Worm (Caenorhabditis elegans) whole organism, L4 larva: ENCODE results near the gene cubn-1.

Experiments
- Y5F2A.4 ChIP-seq: fragments of 200-800 bp; sonication (Bioruptor generic); optimal IDR thresholded peaks from 2 replicates; lab custom pipeline; 2018; ENCODE audit warnings: mild to moderate bottlenecking, missing genetic modification characterization, missing compliant biosample characterization
- ctbp-1 ChIP-seq: fragments of 200-800 bp; sonication (Bioruptor generic); IDR thresholded peaks from 2 replicates; pipeline ENCODE4 v1.3.6; 2022; ENCODE audit warnings: missing genetic modification reagents, missing genetic modification characterization, missing compliant biosample characterization
- fkh-10 ChIP-seq: fragments of 150-350 bp; optimal IDR thresholded peaks from 2 replicates; lab custom pipeline; 2014; ENCODE audit warnings: missing biosample characterization, missing genetic modification reagents, missing genetic modification characterization
- madf-9 ChIP-seq: fragments of 200-800 bp; sonication (Bioruptor generic); conservative IDR thresholded peaks from 2 replicates; pipeline ENCODE4 v1.3.6; 2022; ENCODE audit warnings: missing genetic modification reagents, missing genetic modification characterization, missing compliant biosample characterization
- nhr-25 ChIP-seq: sonication (generic microtip); optimal IDR thresholded peaks from 2 replicates; lab custom pipeline; 2017; ENCODE audit warnings: missing genetic modification characterization, mild to moderate bottlenecking, missing compliant biosample characterization, antibody characterized with exemption, moderate library complexity, borderline replicate concordance; ENCODE audit not compliant: insufficient read depth
- nhr-77 ChIP-seq: fragments of 150-350 bp; optimal IDR thresholded peaks from 2 replicates; lab custom pipeline; 2014; ENCODE audit warnings: missing biosample characterization, missing genetic modification characterization
- pha-4 ChIP-seq, 2 experiments: fragments of 150-350 bp in 1 of 2; fragments of 200-800 bp in 1 of 2; sonication (Bioruptor generic) in 1 of 2; IDR thresholded peaks in 1 of 2; optimal IDR thresholded peaks in 1 of 2; 2 replicates each; pipeline versions ENCODE4 v1.3.6 to Lab custom; 2014 to 2022; ENCODE audit warnings: missing genetic modification characterization in 2 of 2, missing genetic modification reagents in 2 of 2, missing biosample characterization in 1 of 2, missing compliant biosample characterization in 1 of 2
- php-3 ChIP-seq: fragments of 200-800 bp; sonication (Bioruptor generic); IDR thresholded peaks from 2 replicates; pipeline ENCODE4 v1.3.6; 2022; ENCODE audit warnings: missing genetic modification reagents, missing genetic modification characterization, missing compliant biosample characterization
- snpc-4 ChIP-seq: fragments of 150-350 bp; optimal IDR thresholded peaks from 2 replicates; lab custom pipeline; 2014; ENCODE audit warnings: missing biosample characterization, missing genetic modification characterization

DNA sequence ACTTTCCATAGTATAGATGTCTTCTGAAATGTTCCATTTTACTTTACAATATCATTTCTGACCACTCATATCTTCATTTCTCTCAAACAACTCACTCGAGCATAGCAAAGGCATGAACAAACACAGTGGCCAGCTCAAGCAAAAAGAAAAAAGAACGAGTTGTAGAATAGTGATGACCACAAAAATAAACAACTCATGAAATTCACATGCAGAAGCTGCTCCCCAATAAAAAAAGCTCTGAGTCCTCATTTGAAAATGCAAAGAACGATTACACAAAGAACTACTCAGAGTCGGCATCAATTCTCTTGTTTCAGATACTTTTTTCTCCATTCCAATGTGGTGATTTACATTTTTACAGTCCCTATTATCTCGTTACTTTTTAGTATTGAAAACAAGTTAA lies 23.6 kb downstream of the cubn-1 start:
- TF ChIP-seq fkh-10 (GFP tag; lab: Kevin White, UChicago), result no peak
- no peak for TF ChIP-seq Y5F2A.4
- TF ChIP-seq snpc-4 (tag; lab: Kevin White, UChicago), result no peak
- TF ChIP-seq nhr-25 (tag; lab: Kevin White, UChicago), result no peak
- no peak for TF ChIP-seq php-3
- no peak for TF ChIP-seq ctbp-1 (GFP tag; lab: Robert Waterston, UW)
- TF ChIP-seq pha-4 (GFP tag; IDR thresholded peaks at IDR 0.05; lab: Robert Waterston, UW), result no peak
- TF ChIP-seq pha-4 (tag; optimal IDR thresholded peaks at IDR 0.05; lab: Kevin White, UChicago), result no peak
- no peak for TF ChIP-seq madf-9
- no peak for TF ChIP-seq nhr-77 (tag; lab: Kevin White, UChicago)
